Fruit fly (Drosophila melanogaster): ENCODE data around the gene repo.

repo gene

DNA sequence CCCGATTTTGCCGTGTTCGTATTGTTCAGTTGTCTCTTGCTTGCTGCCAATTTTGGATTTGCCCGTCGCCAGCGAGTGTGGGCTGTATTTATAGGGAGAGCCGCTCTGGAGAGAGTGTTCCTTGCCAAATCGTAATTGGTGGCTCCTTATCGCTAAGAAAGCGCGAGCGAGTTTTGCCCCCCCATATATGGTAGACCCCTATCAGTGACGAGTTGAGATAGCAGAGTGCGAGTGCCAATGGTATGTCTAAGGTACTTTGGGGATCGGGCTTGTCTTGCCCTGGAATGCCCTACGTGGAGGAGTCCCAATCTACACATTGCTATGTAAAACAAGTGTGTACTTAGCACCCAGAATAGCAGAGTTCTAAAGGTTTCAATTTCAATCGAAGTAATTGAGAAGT, 43.5 kb downstream of the repo start, which contains the start of gene CG7142:
Gene CG7142, minus strand, starts transcription at position 29 of the 400 bp plus-strand sequence.
- TF ChIP-seq CG10274 (GFP tag; optimal IDR thresholded peaks at IDR 0.05) = peak; percentile 73
- TF ChIP-seq dimm (GFP tag; IDR thresholded peaks at IDR 0.05) = no peak
- TF ChIP-seq exex (tag; optimal IDR thresholded peaks at IDR 0.05) = peak; percentile 56
- peak; percentile 63 for TF ChIP-seq Med (GFP tag)
- TF ChIP-seq CG6175 (GFP tag; IDR thresholded peaks at IDR 0.05) = no peak
- TF ChIP-seq CG42726 (GFP tag; IDR thresholded peaks at IDR 0.05; ENCODE audit: partially characterized antibody) = no peak
- TF ChIP-seq Rfx (GFP tag; IDR thresholded peaks at IDR 0.05) = 0 out of 2 replicates have a peak, but pooled peaks have one; percentile 25
- peak; percentile 55 for TF ChIP-seq sd (tag; optimal IDR thresholded peaks at IDR 0.05)
- peak; percentile 7 for TF ChIP-seq CG12155 (GFP tag; optimal IDR thresholded peaks at IDR 0.05)
- TF ChIP-seq Bteb2 (GFP tag; optimal IDR thresholded peaks at IDR 0.05) = no peak
- no peak for TF ChIP-seq CG17829 (tag; optimal IDR thresholded peaks at IDR 0.05)
- TF ChIP-seq Trl (optimal IDR thresholded peaks at IDR 0.05) = peak in 1 of 2 experiments; percentile 4
- no peak for TF ChIP-seq Trl (GFP tag; optimal IDR thresholded peaks at IDR 0.05)
- no peak for TF ChIP-seq ato (GFP tag; IDR thresholded peaks at IDR 0.05; ENCODE audit: partially characterized antibody)
- TF ChIP-seq so (GFP tag; IDR thresholded peaks at IDR 0.05) = no peak
- TF ChIP-seq CG12769 (tag; optimal IDR thresholded peaks at IDR 0.05) = peak; percentile 68
- peak; percentile 91 for TF ChIP-seq sug (tag; optimal IDR thresholded peaks at IDR 0.05)
- no peak for TF ChIP-seq bigmax (GFP tag; optimal IDR thresholded peaks at IDR 0.05)
- peak; percentile 1 for TF ChIP-seq Nf-YC (tag; optimal IDR thresholded peaks at IDR 0.05)
- no peak for TF ChIP-seq CG10654 (GFP tag; optimal IDR thresholded peaks at IDR 0.05)
- TF ChIP-seq lab (GFP tag; optimal IDR thresholded peaks at IDR 0.05) = peak; percentile 5
- TF ChIP-seq CG18599 (GFP tag; optimal IDR thresholded peaks at IDR 0.05) = peak; percentile 76
- 0 out of 2 replicates have a peak, but pooled peaks have one; percentile 35 for TF ChIP-seq GATAe (GFP tag; conservative IDR thresholded peaks at IDR 0.05)
- TF ChIP-seq gem (tag; optimal IDR thresholded peaks at IDR 0.05) = no peak
- TF ChIP-seq Hmr (GFP tag; optimal IDR thresholded peaks at IDR 0.05) = peak; percentile 21
- no peak for TF ChIP-seq org-1 (GFP tag; optimal IDR thresholded peaks at IDR 0.05)
- peak; percentile 18 for TF ChIP-seq cwo (GFP tag; optimal IDR thresholded peaks at IDR 0.05)
- peak; percentile 31 for TF ChIP-seq mirr (GFP tag; optimal IDR thresholded peaks at IDR 0.05)
- TF ChIP-seq grn (GFP tag; optimal IDR thresholded peaks at IDR 0.05) = peak; percentile 14
- no peak for TF ChIP-seq CG11247 (GFP tag; IDR thresholded peaks at IDR 0.05)
- TF ChIP-seq CG7963 (GFP tag; IDR thresholded peaks at IDR 0.05; ENCODE audit: partially characterized antibody) = no peak
- peak; percentile 45 for TF ChIP-seq CG2120 (GFP tag; optimal IDR thresholded peaks at IDR 0.05)
- TF ChIP-seq CG5953 (GFP tag; IDR thresholded peaks at IDR 0.05) = 0 out of 2 replicates have a peak, but pooled peaks have one; percentile 5
- no peak for TF ChIP-seq CG8089 (GFP tag; optimal IDR thresholded peaks at IDR 0.05)

dm6 chr3R:18280133-18280532, 44.1 kb downstream of the repo start:
- TF ChIP-seq gro (GFP tag; optimal IDR thresholded peaks at IDR 0.05) (peak; percentile 7), mirr (GFP tag; optimal IDR thresholded peaks at IDR 0.05) (peak; percentile 2), sd (tag; optimal IDR thresholded peaks at IDR 0.05) (peak; percentile 62), exex (tag; optimal IDR thresholded peaks at IDR 0.05) (peak; percentile 40), bigmax (GFP tag; optimal IDR thresholded peaks at IDR 0.05) (no peak)

DNA sequence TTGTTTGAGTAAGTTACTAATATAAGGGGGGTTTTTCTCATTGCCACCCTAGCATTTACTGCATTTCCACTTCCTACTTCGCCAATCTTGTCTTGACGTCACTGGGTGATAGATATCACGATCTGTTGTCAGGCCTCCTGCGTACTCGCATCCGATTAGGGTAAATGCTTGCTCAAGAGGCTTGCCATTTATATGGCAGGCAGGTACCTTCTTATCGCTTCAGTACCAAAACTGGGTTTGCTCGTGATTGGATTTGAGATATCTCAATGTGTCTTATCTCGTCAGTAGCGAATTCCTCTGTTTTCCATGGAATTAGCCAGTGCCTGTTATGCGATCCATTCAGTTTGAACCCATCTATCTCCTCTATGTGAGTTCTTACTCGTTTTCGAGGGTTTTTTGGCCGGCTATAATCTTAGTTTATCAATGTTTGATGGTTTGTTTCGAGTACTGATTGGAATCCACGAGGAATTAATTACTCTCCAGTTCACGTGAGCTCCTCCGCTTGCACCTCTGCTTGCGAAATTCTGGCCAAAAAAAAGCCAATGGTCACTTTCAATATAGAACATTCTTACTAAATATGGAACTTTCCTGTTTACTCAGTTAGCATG, 45.0 kb downstream of the repo start:
- no peak for TF ChIP-seq Myb (GFP tag; optimal IDR thresholded peaks at IDR 0.05)
- TF ChIP-seq ind (GFP tag; optimal IDR thresholded peaks at IDR 0.05) = no peak
- TF ChIP-seq CG15479 (GFP tag; optimal IDR thresholded peaks at IDR 0.05) = peak; percentile 99
- TF ChIP-seq mirr (GFP tag; optimal IDR thresholded peaks at IDR 0.05) = peak; percentile 26
- peak; percentile 71 for TF ChIP-seq cwo (GFP tag; optimal IDR thresholded peaks at IDR 0.05)
- TF ChIP-seq CG9609 (GFP tag; optimal IDR thresholded peaks at IDR 0.05) = no peak
- TF ChIP-seq Sox100B (GFP tag; optimal IDR thresholded peaks at IDR 0.05) = no peak
- no peak for TF ChIP-seq CG16813 (GFP tag; IDR thresholded peaks at IDR 0.05; ENCODE audit: partially characterized antibody)
- TF ChIP-seq CG17328 (GFP tag; IDR thresholded peaks at IDR 0.05) = no peak
- no peak for TF ChIP-seq p53 (GFP tag; optimal IDR thresholded peaks at IDR 0.05)
- no peak for TF ChIP-seq CG7556 (GFP tag; optimal IDR thresholded peaks at IDR 0.05)
- no peak for TF ChIP-seq CG11085 (GFP tag; IDR thresholded peaks at IDR 0.05)
- TF ChIP-seq ap (GFP tag; IDR thresholded peaks at IDR 0.05) = no peak
- TF ChIP-seq Pdp1 (GFP tag; optimal IDR thresholded peaks at IDR 0.05) = peak in 1 of 2 experiments; percentile 14
- TF ChIP-seq grn (GFP tag; optimal IDR thresholded peaks at IDR 0.05) = peak; percentile 64
- TF ChIP-seq CG2202 (tag; optimal IDR thresholded peaks at IDR 0.05) = no peak
- peak; percentile 66 for TF ChIP-seq exex (tag; optimal IDR thresholded peaks at IDR 0.05)
